Fruit fly (Drosophila melanogaster): ENCODE results near the gene CG33293.

CG33293 gene

DNA sequence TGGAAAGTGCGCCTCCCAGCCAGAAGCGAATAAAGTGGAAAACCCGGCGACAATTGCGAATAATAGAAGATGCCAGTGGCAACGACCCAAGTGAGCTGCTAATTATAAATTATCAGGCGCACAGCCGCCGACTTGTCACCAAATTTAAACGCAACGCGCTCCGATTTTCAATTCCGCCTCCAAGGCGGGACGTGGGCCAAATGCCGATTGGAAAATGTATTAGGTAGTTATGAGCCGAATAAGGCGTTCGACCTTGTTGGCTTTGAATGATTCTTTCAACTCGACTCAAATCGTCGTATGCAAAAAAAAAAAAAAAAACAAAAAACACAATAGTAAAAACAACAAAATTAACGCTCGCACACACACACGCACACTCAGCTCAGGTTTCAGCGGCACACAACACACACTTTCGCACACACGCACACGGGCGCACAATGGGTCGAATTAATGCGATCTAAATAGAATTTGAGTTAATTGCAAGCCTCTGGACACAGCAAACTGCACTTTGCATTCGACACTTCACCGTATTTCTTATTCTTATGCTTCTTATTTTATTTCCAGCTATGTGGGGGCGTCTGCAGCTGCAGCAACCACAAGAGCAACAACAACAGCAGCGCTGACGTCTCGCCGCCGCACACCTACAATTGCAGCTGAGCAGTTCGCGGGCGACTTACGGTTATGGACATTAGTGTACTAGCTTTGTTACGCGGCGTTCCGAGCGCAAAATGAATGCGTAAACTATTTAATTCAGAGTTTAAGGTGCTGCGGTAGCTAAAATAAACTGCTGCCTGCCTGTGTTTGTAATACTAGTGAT is 8.9 kb downstream of the CG33293 start:
- no peak for TF ChIP-seq CG17801 (GFP tag; optimal IDR thresholded peaks at IDR 0.05; ENCODE audit: partially characterized antibody)

DNA sequence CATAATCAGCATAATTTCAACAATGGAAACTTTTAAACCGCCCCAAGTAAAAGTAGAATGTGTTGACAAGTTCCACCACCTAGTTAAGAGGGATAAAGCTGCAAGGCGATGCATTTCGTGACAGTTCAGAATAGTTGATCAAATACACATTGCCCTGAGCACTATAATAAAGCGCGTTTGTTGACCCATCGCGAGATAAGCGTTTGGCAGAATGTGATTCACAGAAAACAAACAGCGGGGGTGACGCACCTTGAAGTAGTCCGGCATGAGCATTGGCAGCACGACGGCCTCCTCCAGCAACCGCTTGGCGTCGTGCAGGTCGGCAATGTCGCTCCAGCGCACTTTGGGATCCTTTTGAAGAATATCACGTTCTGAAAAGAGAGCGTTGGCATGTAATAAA is 11.1 kb downstream of the CG33293 start:
- no peak for TF ChIP-seq CG17801 (GFP tag; optimal IDR thresholded peaks at IDR 0.05; ENCODE audit: partially characterized antibody)

DNA sequence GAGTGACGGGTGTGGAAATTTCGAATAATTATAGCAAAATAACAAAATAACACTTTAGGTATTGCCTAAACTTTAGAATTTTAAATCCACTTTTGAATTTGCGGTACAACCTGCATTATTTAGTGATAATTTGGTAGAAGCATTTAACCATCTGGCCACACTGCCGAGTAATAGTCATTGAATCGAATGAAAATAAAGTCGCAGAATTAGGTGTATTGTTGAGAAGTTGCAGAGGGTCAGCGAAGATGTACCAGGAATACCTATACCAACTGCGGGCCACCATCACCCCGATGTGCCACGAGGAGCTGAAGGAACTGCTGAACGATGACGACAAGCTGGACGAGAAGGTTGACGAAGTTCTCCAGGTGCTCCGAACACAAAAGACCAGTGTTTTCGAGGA is 14.5 kb downstream of the CG33293 start, which contains the start of gene Vps37B:
Vps37B (plus strand) TSS at position 134 of the 400 bp plus-strand sequence.
- TF ChIP-seq CG17801 (GFP tag; optimal IDR thresholded peaks at IDR 0.05; ENCODE audit: partially characterized antibody), result peak; percentile 4

DNA sequence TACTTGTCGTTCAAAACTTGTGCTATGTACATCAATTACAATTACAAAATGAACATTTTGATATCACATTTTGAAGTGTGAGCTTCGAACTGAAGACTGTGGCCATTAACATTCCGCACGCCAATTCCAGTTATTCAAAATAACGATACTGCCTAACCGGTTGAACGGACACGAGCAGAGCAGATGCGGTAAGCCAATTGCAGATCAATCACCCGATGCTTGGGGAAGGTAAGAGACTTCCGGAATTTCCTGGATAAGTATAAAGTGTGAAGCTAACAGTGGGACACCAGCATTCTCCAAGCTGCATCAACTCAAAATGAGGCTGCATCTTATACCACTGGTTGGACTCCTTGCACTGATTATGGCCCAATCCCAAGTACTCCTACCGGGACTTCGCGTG is 16.7 kb downstream of the CG33293 start, which contains the start of gene CG14664:
CG14664 (plus strand) TSS at position 301 of the 400 bp plus-strand sequence.
- no peak for TF ChIP-seq CG17801 (GFP tag; optimal IDR thresholded peaks at IDR 0.05; ENCODE audit: partially characterized antibody)

DNA sequence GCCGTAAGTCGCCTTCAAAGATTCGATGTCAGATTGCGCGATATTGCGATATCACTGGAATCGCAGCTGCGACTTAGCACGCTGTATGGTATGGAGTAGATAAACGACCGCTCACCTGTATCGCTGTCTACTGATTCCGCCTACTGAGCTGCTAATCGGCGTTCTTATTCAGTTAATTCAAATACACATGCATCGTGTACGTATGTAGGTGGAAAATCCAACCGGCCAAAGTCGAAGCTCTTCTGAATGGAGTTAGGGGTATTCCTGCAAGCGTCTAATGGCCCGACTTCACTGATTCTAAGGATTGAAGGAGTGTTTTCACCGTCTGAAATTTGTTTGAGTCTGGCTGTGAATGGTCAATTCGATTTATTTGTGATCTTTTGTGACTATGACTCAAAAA is 17.4 kb downstream of the CG33293 start, which contains the start of gene CG2604:
CG2604 (minus strand) TSS at position 231 of the 400 bp plus-strand sequence.
- peak; percentile 61 for TF ChIP-seq CG17801 (GFP tag; optimal IDR thresholded peaks at IDR 0.05; ENCODE audit: partially characterized antibody)

DNA sequence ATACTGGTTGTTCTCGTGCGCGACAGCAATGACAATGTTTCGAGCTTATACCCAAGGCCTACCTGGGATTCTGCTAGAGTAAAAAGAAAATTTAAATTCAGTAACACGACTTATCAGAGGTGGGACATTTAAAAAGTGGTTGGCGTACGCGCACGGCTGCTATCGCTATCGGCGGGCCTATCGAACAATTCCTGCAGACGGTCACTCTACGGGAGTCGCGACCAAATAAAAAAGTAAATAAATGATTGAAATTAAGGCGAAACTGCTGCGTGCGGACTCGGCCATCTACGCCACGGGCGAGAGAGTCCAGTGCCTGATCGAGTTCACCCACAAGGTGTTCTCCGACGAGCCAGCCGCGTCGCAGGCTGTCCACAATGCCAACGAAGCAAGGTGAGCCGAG is 21.1 kb downstream of the CG33293 start, which contains the start of the genes Prosbeta2R2 and CG1116:
Prosbeta2R2 (minus strand) TSS at position 63 of the 400 bp plus-strand sequence.
CG1116 (plus strand) TSS at position 192 of the 400 bp plus-strand sequence.
- peak; percentile 21 for TF ChIP-seq CG17801 (GFP tag; optimal IDR thresholded peaks at IDR 0.05; ENCODE audit: partially characterized antibody)

DNA sequence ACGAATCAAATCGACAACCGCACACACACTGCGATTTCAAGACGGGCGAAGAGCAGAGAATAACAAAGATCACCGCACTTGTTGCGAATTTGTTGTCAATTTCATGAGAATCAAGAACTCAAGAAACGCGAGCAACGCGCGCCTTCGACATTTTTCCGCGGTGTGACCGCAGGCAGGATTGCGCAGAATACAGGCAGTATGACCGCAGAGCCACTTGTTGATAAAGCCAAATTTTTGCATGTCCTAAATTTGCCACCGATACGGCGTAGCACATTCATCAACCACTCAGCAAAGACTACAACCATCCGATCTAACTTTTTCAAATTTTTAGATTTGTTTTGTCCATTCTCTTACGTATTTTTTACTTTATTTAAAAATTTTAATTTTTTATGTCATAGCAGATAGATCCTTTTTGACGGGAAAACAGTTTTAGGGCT is 23.2 kb downstream of the CG33293 start, which contains the start of gene cno:
cno (minus strand) TSS at position 179 of the 437 bp plus-strand sequence.
- peak; percentile 64 for TF ChIP-seq CG17801 (GFP tag; optimal IDR thresholded peaks at IDR 0.05; ENCODE audit: partially characterized antibody)

DNA sequence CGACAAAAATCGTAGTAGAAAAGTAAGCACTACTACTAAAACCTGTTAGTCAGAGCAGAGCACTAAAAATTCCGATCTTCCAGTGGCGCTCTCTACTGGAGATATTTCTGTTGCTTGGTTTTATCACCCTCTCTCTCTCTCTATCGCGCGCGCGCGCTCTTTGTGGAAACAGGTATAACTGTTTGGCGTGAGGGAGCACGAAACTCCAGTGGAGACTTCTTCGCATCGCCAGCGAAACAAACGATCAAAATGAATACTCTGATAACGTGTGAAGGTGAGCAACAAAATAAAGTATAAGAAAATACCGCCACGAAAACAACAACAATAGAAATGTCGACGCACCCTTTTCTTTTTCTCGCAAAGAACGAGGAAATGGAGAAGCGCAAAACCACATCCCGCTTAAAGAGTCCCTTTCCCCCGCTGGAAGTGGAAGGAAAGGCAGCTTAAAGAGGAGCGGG is 24.2 kb downstream of the CG33293 start:
- TF ChIP-seq CG17801 (GFP tag; optimal IDR thresholded peaks at IDR 0.05; ENCODE audit: partially characterized antibody), result no peak

DNA sequence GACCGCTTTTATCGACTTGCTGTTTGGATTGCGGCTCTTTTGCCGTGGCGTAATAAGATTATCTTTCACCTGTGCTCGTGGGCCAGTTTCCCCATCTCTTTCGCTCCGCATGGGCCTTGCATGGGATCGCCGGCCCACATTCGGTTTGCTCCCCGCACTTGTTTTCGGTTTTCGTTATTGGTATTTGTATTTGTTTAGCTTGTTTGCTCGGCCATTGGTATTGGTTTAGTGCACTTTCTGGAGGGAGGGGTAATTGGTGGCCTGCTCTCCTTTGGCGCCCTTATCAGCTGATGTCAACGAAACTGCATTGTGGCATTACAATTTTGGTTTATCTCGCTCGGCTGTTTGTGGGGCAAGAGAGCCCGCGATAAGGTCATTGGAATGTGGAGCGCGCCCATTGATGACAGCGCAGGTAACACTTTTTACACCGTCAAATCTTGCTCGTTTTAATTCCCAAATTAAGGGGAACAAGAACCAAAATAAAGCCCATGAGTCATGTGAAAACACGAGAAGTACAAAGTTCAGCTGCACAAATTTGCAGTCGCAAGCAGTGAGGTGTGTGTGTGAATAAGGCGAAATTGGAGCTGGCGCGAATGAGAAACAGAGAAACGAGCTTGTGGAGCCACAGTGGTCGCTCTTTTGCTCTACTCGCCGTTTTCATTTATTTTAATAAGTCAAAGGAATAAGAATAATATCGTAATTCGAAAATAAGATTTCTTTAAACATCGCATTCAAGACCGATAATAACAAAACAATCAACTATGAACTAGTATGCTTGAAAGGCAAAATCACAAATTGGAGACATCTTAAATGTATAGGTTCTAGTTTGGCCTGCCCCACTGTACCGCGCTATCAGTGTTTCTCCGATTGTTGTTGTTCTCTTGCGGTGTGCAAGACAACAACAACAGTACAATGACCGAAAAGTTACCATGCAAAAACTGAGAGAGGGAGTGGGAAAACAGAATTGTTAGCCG is 24.9 kb downstream of the CG33293 start:
- peak; percentile 93 for TF ChIP-seq CG17801 (GFP tag; optimal IDR thresholded peaks at IDR 0.05; ENCODE audit: partially characterized antibody)

DNA sequence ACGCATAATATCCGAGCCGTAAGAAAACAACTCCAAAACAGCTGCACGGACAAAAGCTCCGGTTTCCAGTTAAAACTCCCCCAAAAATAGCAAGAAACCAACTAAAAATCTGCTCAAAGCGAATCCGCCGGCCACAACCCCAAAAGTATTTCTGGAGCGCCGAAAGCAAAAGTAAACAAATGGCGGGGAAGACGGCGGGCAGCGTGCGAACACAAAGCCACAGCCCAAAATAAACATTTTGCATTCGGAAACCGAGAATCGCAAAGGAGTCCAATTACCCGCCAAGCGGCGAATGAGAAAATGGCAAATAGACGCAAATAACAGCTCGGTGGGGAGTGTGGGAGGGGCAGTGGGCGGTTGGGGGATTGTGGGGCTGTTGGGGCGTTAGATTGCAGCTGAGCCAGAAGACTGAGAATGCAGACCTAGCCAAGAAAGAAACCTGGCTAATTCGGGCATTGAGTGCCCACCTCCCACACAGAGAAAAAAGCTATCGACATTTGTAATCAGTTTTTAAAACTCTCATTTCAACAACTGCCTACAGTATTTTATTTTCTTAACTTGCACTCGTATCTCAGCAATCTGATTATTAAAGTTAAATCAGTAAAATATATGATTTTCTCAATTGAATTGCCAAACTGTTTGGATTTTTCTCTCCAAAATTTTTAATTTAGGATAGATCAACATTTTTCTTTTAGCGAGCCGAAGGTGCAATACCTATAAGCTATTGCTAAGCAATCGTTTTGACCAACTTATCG is 26.2 kb downstream of the CG33293 start:
- no peak for TF ChIP-seq CG17801 (GFP tag; optimal IDR thresholded peaks at IDR 0.05; ENCODE audit: partially characterized antibody)

DNA sequence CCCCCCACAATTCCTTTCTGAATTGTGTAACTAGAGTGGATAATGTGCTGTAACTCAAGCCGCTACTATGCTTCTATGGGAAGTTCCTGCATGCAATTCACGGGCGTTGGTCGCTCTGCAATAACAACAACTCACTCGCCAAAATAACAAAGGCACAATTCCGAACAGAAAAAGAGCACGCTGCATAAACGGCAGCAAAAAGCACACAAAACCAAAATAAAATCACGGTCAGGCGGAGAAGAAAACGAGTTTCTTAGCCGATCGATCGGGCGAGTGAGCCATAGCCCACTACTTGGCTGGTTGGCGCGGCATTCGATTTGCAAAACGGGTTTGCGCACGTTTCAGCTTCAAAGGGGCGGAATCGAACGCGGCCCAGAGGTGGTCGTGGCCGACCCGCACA is 27.2 kb downstream of the CG33293 start:
- no peak for TF ChIP-seq CG17801 (GFP tag; optimal IDR thresholded peaks at IDR 0.05; ENCODE audit: partially characterized antibody)

DNA sequence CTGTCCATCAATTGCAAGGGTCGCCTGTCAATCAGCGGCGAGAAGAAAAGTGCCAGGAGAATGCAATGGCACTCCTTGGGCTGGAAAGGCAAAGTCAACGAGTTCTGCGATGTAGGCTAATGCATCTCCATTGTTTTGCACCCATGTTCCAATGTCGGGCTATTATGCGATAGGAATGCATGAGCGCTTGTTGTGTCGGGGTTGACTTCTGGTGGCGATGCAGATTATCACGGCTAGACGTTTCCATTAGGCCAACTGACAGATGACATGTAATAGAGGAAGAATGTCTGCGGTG is 27.8 kb downstream of the CG33293 start:
- TF ChIP-seq CG17801 (GFP tag; optimal IDR thresholded peaks at IDR 0.05; ENCODE audit: partially characterized antibody), result no peak

DNA sequence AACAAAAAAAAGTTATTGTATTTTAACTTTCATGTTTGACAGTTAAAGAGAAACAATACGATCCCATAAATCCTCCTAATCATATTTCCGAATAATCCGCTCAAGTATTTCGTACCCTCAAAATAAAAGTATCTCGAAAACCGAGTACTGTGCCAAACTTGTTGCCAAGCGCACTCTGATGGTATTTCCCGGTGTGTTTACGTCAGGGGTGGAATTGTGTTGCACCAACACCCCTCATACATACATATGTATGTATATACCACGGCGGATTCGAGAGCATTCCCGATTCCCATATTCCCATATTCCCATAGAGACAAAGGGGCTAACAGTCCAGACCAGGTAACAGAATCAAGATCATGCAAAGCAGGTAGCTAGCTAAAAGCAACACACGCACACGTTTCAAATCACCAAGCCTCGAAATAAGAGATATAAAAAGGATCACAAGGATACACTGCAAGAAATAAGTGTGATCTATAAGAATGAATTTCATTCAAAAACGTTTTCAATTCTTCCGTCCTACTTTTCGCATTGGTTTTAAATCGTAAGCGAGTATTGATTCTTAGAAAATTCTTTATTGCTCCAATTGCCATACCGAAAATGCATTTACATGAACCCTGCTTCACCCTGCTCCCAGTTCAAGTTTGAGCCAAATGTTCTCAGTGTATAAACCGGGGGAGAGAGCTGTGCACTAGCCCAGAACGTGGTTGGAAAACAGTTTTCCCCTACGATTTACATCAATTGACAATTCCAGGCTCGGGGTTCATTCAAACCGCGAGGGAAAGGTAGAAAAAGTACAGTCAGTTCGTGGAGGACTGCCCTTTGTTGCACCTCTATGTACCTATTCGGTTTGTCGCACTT is 28.4 kb downstream of the CG33293 start:
- no peak for TF ChIP-seq CG17801 (GFP tag; optimal IDR thresholded peaks at IDR 0.05; ENCODE audit: partially characterized antibody)

DNA sequence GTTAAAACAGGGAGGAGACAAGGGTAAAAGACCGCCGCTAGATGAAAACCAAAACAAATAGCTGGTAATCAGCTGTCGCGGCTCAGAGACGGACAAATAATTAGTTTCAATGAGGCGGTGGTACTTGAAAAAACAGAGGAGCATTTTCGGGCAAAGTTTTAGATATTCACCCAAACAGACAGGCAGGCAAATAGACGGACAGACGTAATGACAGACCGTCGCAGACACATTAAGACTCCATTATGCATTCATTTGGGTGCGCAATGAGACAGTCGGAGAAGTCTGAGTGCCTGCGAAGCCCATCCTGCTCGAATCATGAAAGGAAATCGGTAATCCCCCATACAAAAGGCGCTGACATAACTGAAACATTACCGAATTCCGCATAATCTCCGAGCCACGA is 29.1 kb downstream of the CG33293 start:
- no peak for TF ChIP-seq CG17801 (GFP tag; optimal IDR thresholded peaks at IDR 0.05; ENCODE audit: partially characterized antibody)

Data from ovary, adult (tissue).